Worm (Caenorhabditis elegans) whole organism, mixed stage, embryonic: ENCODE data around the gene D1014.6.

Experiments used
- M03D4.4 ChIP-seq: sonication (generic microtip); optimal IDR thresholded peaks from 2 replicates; lab custom pipeline; 2017; ENCODE audit warnings: mild to moderate bottlenecking, missing genetic modification characterization, missing compliant biosample characterization
- bed-3 ChIP-seq: fragments of 200-800 bp; sonication (Bioruptor generic); optimal IDR thresholded peaks from 3 replicates; lab custom pipeline; 2018; ENCODE audit warnings: mild to moderate bottlenecking, missing genetic modification characterization, moderate library complexity, missing compliant biosample characterization
- blmp-1 ChIP-seq: fragments of 150-350 bp; optimal IDR thresholded peaks from 2 replicates; lab custom pipeline; 2014; ENCODE audit warnings: missing biosample characterization, missing genetic modification characterization
- ceh-39 ChIP-seq: fragments of 150-350 bp; optimal IDR thresholded peaks from 2 replicates; lab custom pipeline; 2014; ENCODE audit warnings: missing biosample characterization, missing genetic modification characterization
- ceh-43 ChIP-seq: fragments of 200-800 bp; sonication (Bioruptor generic); optimal IDR thresholded peaks from 2 replicates; lab custom pipeline; 2018; ENCODE audit warnings: mild to moderate bottlenecking, missing genetic modification characterization, moderate library complexity, missing compliant biosample characterization
- ceh-83 ChIP-seq: fragments of 200-800 bp; sonication (Bioruptor generic); optimal IDR thresholded peaks from 2 replicates; lab custom pipeline; 2018; ENCODE audit warnings: mild to moderate bottlenecking, missing genetic modification characterization, missing compliant biosample characterization
- ces-1 ChIP-seq: fragments of 150-350 bp; optimal IDR thresholded peaks from 2 replicates; lab custom pipeline; 2014; ENCODE audit warnings: missing biosample characterization, missing genetic modification reagents, missing genetic modification characterization
- cnd-1 ChIP-seq: fragments of 200-800 bp; sonication (Bioruptor generic); optimal IDR thresholded peaks from 2 replicates; lab custom pipeline; 2018; ENCODE audit warnings: mild to moderate bottlenecking, missing genetic modification characterization, missing compliant biosample characterization
- drap-1 ChIP-seq: fragments of 200-800 bp; sonication (Bioruptor generic); optimal IDR thresholded peaks from 3 replicates; lab custom pipeline; 2018; ENCODE audit warnings: mild to moderate bottlenecking, missing genetic modification characterization, missing compliant biosample characterization
- elt-1 ChIP-seq: sonication (generic microtip); optimal IDR thresholded peaks from 2 replicates; lab custom pipeline; 2017; ENCODE audit warnings: missing genetic modification characterization, mild to moderate bottlenecking, missing compliant biosample characterization, antibody characterized with exemption, moderate library complexity, borderline replicate concordance; ENCODE audit not compliant: insufficient read depth
- elt-3 ChIP-seq: fragments of 150-350 bp; optimal IDR thresholded peaks from 2 replicates; lab custom pipeline; 2014; ENCODE audit warnings: missing biosample characterization, missing genetic modification characterization
- flh-1 ChIP-seq: fragments of 200-800 bp; sonication (Bioruptor generic); optimal IDR thresholded peaks from 2 replicates; lab custom pipeline; 2018; ENCODE audit warnings: mild to moderate bottlenecking, missing genetic modification characterization, moderate library complexity, missing compliant biosample characterization
- ham-2 ChIP-seq: fragments of 200-800 bp; sonication (Bioruptor generic); optimal IDR thresholded peaks from 2 replicates; lab custom pipeline; 2018; ENCODE audit warnings: mild to moderate bottlenecking, missing genetic modification characterization, missing compliant biosample characterization
- hlh-1 ChIP-seq: fragments of 150-350 bp; optimal IDR thresholded peaks from 2 replicates; lab custom pipeline; 2014; ENCODE audit warnings: missing biosample characterization, missing genetic modification reagents, missing genetic modification characterization
- lin-32 ChIP-seq: fragments of 200-800 bp; sonication (Bioruptor generic); optimal IDR thresholded peaks from 2 replicates; lab custom pipeline; 2018; ENCODE audit warnings: mild to moderate bottlenecking, missing genetic modification characterization, missing compliant biosample characterization
- lsy-2 ChIP-seq: fragments of 150-350 bp; optimal IDR thresholded peaks from 2 replicates; lab custom pipeline; 2014; ENCODE audit warnings: missing biosample characterization, missing genetic modification characterization
- mab-5 ChIP-seq: fragments of 150-350 bp; optimal IDR thresholded peaks from 2 replicates; lab custom pipeline; 2014; ENCODE audit warnings: missing biosample characterization, missing genetic modification characterization
- mep-1 ChIP-seq: fragments of 150-350 bp; optimal IDR thresholded peaks from 2 replicates; lab custom pipeline; 2017; ENCODE audit warnings: missing biosample characterization, missing genetic modification reagents, missing genetic modification characterization, inconsistent platforms
- mls-2 ChIP-seq: sonication (generic microtip); optimal IDR thresholded peaks from 2 replicates; lab custom pipeline; 2016; ENCODE audit warnings: mild to moderate bottlenecking, missing genetic modification characterization, moderate library complexity, missing compliant biosample characterization
- nhr-12 ChIP-seq: fragments of 150-350 bp; optimal IDR thresholded peaks from 2 replicates; lab custom pipeline; 2014; ENCODE audit warnings: missing biosample characterization, missing genetic modification characterization
- nhr-2 ChIP-seq: fragments of 150-350 bp; optimal IDR thresholded peaks from 2 replicates; lab custom pipeline; 2014; ENCODE audit warnings: missing biosample characterization, missing genetic modification characterization
- nhr-28 ChIP-seq: fragments of 150-350 bp; optimal IDR thresholded peaks from 2 replicates; lab custom pipeline; 2014; ENCODE audit warnings: missing biosample characterization, missing genetic modification characterization
- nhr-76 ChIP-seq: sonication (generic microtip); optimal IDR thresholded peaks from 2 replicates; lab custom pipeline; 2017; ENCODE audit warnings: missing biosample characterization, missing genetic modification characterization
- snpc-4 ChIP-seq: fragments of 150-350 bp; optimal IDR thresholded peaks from 2 replicates; lab custom pipeline; 2014; ENCODE audit warnings: missing biosample characterization, missing genetic modification characterization
- sptf-1 ChIP-seq: sonication (generic microtip); optimal IDR thresholded peaks from 2 replicates; lab custom pipeline; 2017; ENCODE audit warnings: mild to moderate bottlenecking, missing genetic modification characterization, moderate library complexity, missing compliant biosample characterization
- tbx-8 ChIP-seq: fragments of 200-800 bp; sonication (Bioruptor generic); optimal IDR thresholded peaks from 2 replicates; lab custom pipeline; 2018; ENCODE audit warnings: mild to moderate bottlenecking, missing genetic modification characterization, moderate library complexity, missing compliant biosample characterization
- unc-120 ChIP-seq: sonication (generic microtip); optimal IDR thresholded peaks from 2 replicates; lab custom pipeline; 2017; ENCODE audit warnings: missing genetic modification characterization, missing compliant biosample characterization; ENCODE audit not compliant: poor library complexity, severe bottlenecking
- unc-39 ChIP-seq: fragments of 150-350 bp; optimal IDR thresholded peaks from 2 replicates; lab custom pipeline; 2014; ENCODE audit warnings: missing biosample characterization, missing genetic modification characterization
- unc-62 ChIP-seq: fragments of 150-350 bp; optimal IDR thresholded peaks from 2 replicates; lab custom pipeline; 2014; ENCODE audit warnings: missing biosample characterization, missing genetic modification reagents, missing genetic modification characterization
- ztf-11 ChIP-seq: fragments of 150-350 bp; optimal IDR thresholded peaks from 2 replicates; lab custom pipeline; 2014; ENCODE audit warnings: missing biosample characterization, missing genetic modification characterization

The D1014.6 gene

ce11 chrV:8120868-8121267 is at the start of gene D1014.6:
Gene D1014.6 (plus strand): TSS chrV:8121168.
- no peak for TF ChIP-seq lin-32
- no peak for TF ChIP-seq elt-1
- TF ChIP-seq unc-39 (tag; lab: Kevin White, UChicago), result no peak
- TF ChIP-seq mep-1 (tag; lab: Kevin White, UChicago), result no peak
- TF ChIP-seq ham-2, result no peak
- no peak for TF ChIP-seq bed-3 (GFP tag; lab: Kevin White, UChicago)
- TF ChIP-seq tbx-8 (GFP tag; lab: Kevin White, UChicago), result no peak
- no peak for TF ChIP-seq drap-1 (GFP tag; lab: Kevin White, UChicago)
- TF ChIP-seq nhr-2, result no peak

ce11 chrV:8072047-8072446 is 48.9 kb upstream of the D1014.6 start, which contains the start of gene str-144:
Gene str-144 (minus strand): TSS chrV:8072147.
- TF ChIP-seq nhr-28 (tag; lab: Kevin White, UChicago) (no peak), mls-2 (no peak), cnd-1 (tag; lab: Kevin White, UChicago) (no peak), mep-1 (tag; lab: Kevin White, UChicago) (no peak), lin-32 (no peak), mab-5 (tag; lab: Kevin White, UChicago) (no peak), nhr-76 (tag; lab: Kevin White, UChicago) (no peak), blmp-1 (tag; lab: Kevin White, UChicago) (no peak), ztf-11 (tag; lab: Kevin White, UChicago) (no peak), M03D4.4 (no peak)

ce11 chrV:8073162-8073561 is 47.8 kb upstream of the D1014.6 start:
- TF ChIP-seq mab-5 (tag; lab: Kevin White, UChicago), result no peak
- TF ChIP-seq snpc-4, result no peak
- TF ChIP-seq ztf-11 (tag; lab: Kevin White, UChicago), result no peak
- TF ChIP-seq elt-3 (tag; lab: Kevin White, UChicago), result peak; percentile 78
- TF ChIP-seq, all 35 proteins: peak for 1

ce11 chrV:8075712-8076111 is 45.3 kb upstream of the D1014.6 start, which contains the start of gene catp-3:
Gene catp-3 (plus strand): TSS chrV:8076012.
- TF ChIP-seq ces-1 (GFP tag; lab: Kevin White, UChicago), result no peak
- no peak for TF ChIP-seq mab-5 (tag; lab: Kevin White, UChicago)
- no peak for TF ChIP-seq mls-2
- TF ChIP-seq lsy-2 (tag; lab: Kevin White, UChicago), result no peak
- no peak for TF ChIP-seq hlh-1 (tag; lab: Kevin White, UChicago)
- no peak for TF ChIP-seq ceh-83 (GFP tag; lab: Kevin White, UChicago)
- no peak for TF ChIP-seq tbx-8 (GFP tag; lab: Kevin White, UChicago)
- no peak for TF ChIP-seq lin-32
- no peak for TF ChIP-seq mep-1 (tag; lab: Kevin White, UChicago)
- TF ChIP-seq unc-62, result no peak
- no peak for TF ChIP-seq elt-3 (tag; lab: Kevin White, UChicago)
- TF ChIP-seq elt-1, result no peak
- TF ChIP-seq flh-1 (GFP tag; lab: Kevin White, UChicago), result no peak
- TF ChIP-seq cnd-1 (tag; lab: Kevin White, UChicago), result no peak
- TF ChIP-seq unc-39 (tag; lab: Kevin White, UChicago), result no peak
- no peak for TF ChIP-seq unc-120 (tag; lab: Kevin White, UChicago)
- no peak for TF ChIP-seq sptf-1 (tag; lab: Kevin White, UChicago)
- TF ChIP-seq snpc-4, result no peak

ce11 chrV:8079813-8080212 is 41.2 kb upstream of the D1014.6 start:
- no peak for TF ChIP-seq ztf-11 (tag; lab: Kevin White, UChicago)
- TF ChIP-seq, all 35 proteins: peak for 0

- no peak for TF ChIP-seq blmp-1 (tag; lab: Kevin White, UChicago)
- TF ChIP-seq elt-1, result no peak
- TF ChIP-seq ceh-43 (GFP tag; lab: Kevin White, UChicago), result no peak
- TF ChIP-seq nhr-12 (tag; lab: Kevin White, UChicago), result no peak
- TF ChIP-seq ceh-39 (tag; lab: Kevin White, UChicago), result no peak
- TF ChIP-seq, all 35 proteins: peak for 0
These were observed 39.4 kb upstream of the D1014.6 start, which contains the start of gene str-131 for ce11 chrV:8081579-8081978. Gene str-131 (minus strand): TSS chrV:8081679.
